Worm (Caenorhabditis elegans) whole organism, L4 larva: ENCODE measurements around the gene F58B4.2.
A peak's percentile ranks its signal among the peaks of the same experiment; 100 is the strongest.

Experiments used
- F10B5.3 ChIP-seq: sonication (generic microtip); optimal IDR thresholded peaks from 2 replicates; lab custom pipeline; 2016; ENCODE audit warnings: mild to moderate bottlenecking, missing genetic modification characterization, missing compliant biosample characterization
- F37D6.2 ChIP-seq: sonication (generic microtip); optimal IDR thresholded peaks from 2 replicates; lab custom pipeline; 2016; ENCODE audit warnings: mild to moderate bottlenecking, missing genetic modification characterization, missing compliant biosample characterization
- F44E2.7 ChIP-seq: fragments of 200-800 bp; sonication (Bioruptor generic); IDR thresholded peaks from 2 replicates; pipeline ENCODE4 v2.1.2; 2022; ENCODE audit warnings: missing genetic modification characterization, missing compliant biosample characterization
- Y48G9A.11 ChIP-seq: fragments of 200-800 bp; sonication (Bioruptor generic); IDR thresholded peaks from 2 replicates; pipeline ENCODE4 v1.3.6; 2022; ENCODE audit warnings: missing genetic modification reagents, missing genetic modification characterization, missing compliant biosample characterization
- Y75B8A.6 ChIP-seq: fragments of 200-800 bp; sonication (Bioruptor generic); IDR thresholded peaks from 2 replicates; pipeline ENCODE4 v1.3.6; 2022; ENCODE audit warnings: missing genetic modification reagents, missing genetic modification characterization, missing compliant biosample characterization
- ZK337.2 ChIP-seq: fragments of 200-800 bp; sonication (Bioruptor generic); IDR thresholded peaks from 2 replicates; pipeline ENCODE4 v1.3.6; 2022; ENCODE audit warnings: missing genetic modification reagents, missing genetic modification characterization, missing compliant biosample characterization
- ZK546.5 ChIP-seq, 2 experiments: sonication (generic microtip); optimal IDR thresholded peaks; 2 replicates each; lab custom pipeline; 2017; ENCODE audit warnings: missing biosample characterization in 2 of 2, missing genetic modification characterization in 2 of 2
- aly-2 ChIP-seq: sonication (generic microtip); optimal IDR thresholded peaks from 2 replicates; lab custom pipeline; 2018; ENCODE audit warnings: missing biosample characterization, missing genetic modification characterization
- arid-1 ChIP-seq: fragments of 200-800 bp; sonication (Bioruptor generic); conservative IDR thresholded peaks from 2 replicates; pipeline ENCODE4 v1.3.6; 2022; ENCODE audit warnings: missing genetic modification reagents, missing genetic modification characterization, missing compliant biosample characterization
- ceh-28 ChIP-seq: fragments of 150-350 bp; optimal IDR thresholded peaks from 2 replicates; lab custom pipeline; 2014; ENCODE audit warnings: missing biosample characterization, missing genetic modification reagents, missing genetic modification characterization
- ceh-44 ChIP-seq: fragments of 200-800 bp; sonication (Bioruptor generic); IDR thresholded peaks from 2 replicates; pipeline ENCODE4 v1.3.6; 2022; ENCODE audit warnings: missing genetic modification reagents, missing genetic modification characterization, missing compliant biosample characterization
- daf-19 ChIP-seq: fragments of 200-800 bp; sonication (Bioruptor generic); conservative IDR thresholded peaks from 2 replicates; pipeline ENCODE4 v1.3.6; 2022; ENCODE audit warnings: missing genetic modification characterization, missing compliant biosample characterization
- daf-8 ChIP-seq: fragments of 200-800 bp; sonication (Bioruptor generic); IDR thresholded peaks from 2 replicates; pipeline ENCODE4 v1.3.6; 2022; ENCODE audit warnings: missing genetic modification characterization, missing compliant biosample characterization
- dpl-1 ChIP-seq: fragments of 150-350 bp; optimal IDR thresholded peaks from 2 replicates; lab custom pipeline; 2014; ENCODE audit warnings: missing biosample characterization, missing genetic modification reagents, missing genetic modification characterization
- duxl-1 ChIP-seq: sonication (generic microtip); optimal IDR thresholded peaks from 2 replicates; lab custom pipeline; 2016; ENCODE audit warnings: mild to moderate bottlenecking, missing genetic modification characterization, moderate library complexity, missing compliant biosample characterization; ENCODE audit not compliant: poor library complexity
- egl-43 ChIP-seq: fragments of 200-800 bp; sonication (Bioruptor generic); IDR thresholded peaks from 2 replicates; pipeline ENCODE4 v1.3.6; 2022; ENCODE audit warnings: missing genetic modification reagents, missing genetic modification characterization, missing compliant biosample characterization
- fos-1 ChIP-seq: fragments of 150-350 bp; optimal IDR thresholded peaks from 2 replicates; lab custom pipeline; 2014; ENCODE audit warnings: missing biosample characterization, missing genetic modification characterization
- gei-8 ChIP-seq: fragments of 200-800 bp; sonication (Bioruptor generic); optimal IDR thresholded peaks from 2 replicates; lab custom pipeline; 2018; ENCODE audit warnings: mild to moderate bottlenecking, missing genetic modification characterization, missing compliant biosample characterization
- hlh-11 ChIP-seq: fragments of 200-800 bp; sonication (Bioruptor generic); optimal IDR thresholded peaks from 2 replicates; lab custom pipeline; 2018; ENCODE audit warnings: mild to moderate bottlenecking, missing genetic modification characterization, missing compliant biosample characterization
- lim-7 ChIP-seq: fragments of 200-800 bp; sonication (Bioruptor generic); IDR thresholded peaks from 2 replicates; pipeline ENCODE4 v1.3.6; 2022; ENCODE audit warnings: missing genetic modification characterization, missing compliant biosample characterization
- lin-13 ChIP-seq: fragments of 150-350 bp; optimal IDR thresholded peaks from 2 replicates; lab custom pipeline; 2014; ENCODE audit warnings: missing biosample characterization, missing genetic modification reagents, missing genetic modification characterization
- lin-29 ChIP-seq: fragments of 200-800 bp; sonication (Bioruptor generic); IDR thresholded peaks from 2 replicates; pipeline ENCODE4 v1.3.6; 2022; ENCODE audit warnings: missing genetic modification reagents, missing genetic modification characterization, missing compliant biosample characterization
- lin-38 ChIP-seq: fragments of 200-800 bp; sonication (Bioruptor generic); IDR thresholded peaks from 2 replicates; pipeline ENCODE4 v1.3.6; 2022; ENCODE audit warnings: missing genetic modification reagents, missing genetic modification characterization, missing compliant biosample characterization
- lir-3 ChIP-seq: sonication (generic microtip); optimal IDR thresholded peaks from 2 replicates; lab custom pipeline; 2016; ENCODE audit warnings: mild to moderate bottlenecking, missing genetic modification characterization, missing compliant biosample characterization
- madf-5 ChIP-seq, 2 experiments: fragments of 200-800 bp; sonication (Bioruptor generic); IDR thresholded peaks; 2 replicates each; pipeline ENCODE4 v1.3.6; 2022; ENCODE audit warnings: missing compliant biosample characterization in 2 of 2, missing genetic modification characterization in 2 of 2
- madf-9 ChIP-seq: fragments of 200-800 bp; sonication (Bioruptor generic); conservative IDR thresholded peaks from 2 replicates; pipeline ENCODE4 v1.3.6; 2022; ENCODE audit warnings: missing genetic modification reagents, missing genetic modification characterization, missing compliant biosample characterization
- mep-1 ChIP-seq: fragments of 150-350 bp; sonication (generic microtip); optimal IDR thresholded peaks from 3 replicates; lab custom pipeline; 2014; ENCODE audit warnings: missing biosample characterization, missing genetic modification characterization
- mes-2 ChIP-seq: sonication (generic microtip); optimal IDR thresholded peaks from 2 replicates; lab custom pipeline; 2016; ENCODE audit warnings: missing genotype, mild to moderate bottlenecking, missing genetic modification characterization, missing compliant biosample characterization; ENCODE audit not compliant: poor library complexity, severe bottlenecking
- mxl-3 ChIP-seq: fragments of 200-800 bp; sonication (Bioruptor generic); optimal IDR thresholded peaks from 2 replicates; lab custom pipeline; 2018; ENCODE audit warnings: mild to moderate bottlenecking, missing genetic modification characterization, missing compliant biosample characterization
- nhr-237 ChIP-seq: sonication (generic microtip); optimal IDR thresholded peaks from 2 replicates; lab custom pipeline; 2017; ENCODE audit warnings: missing biosample characterization, missing genetic modification characterization
- nhr-25 ChIP-seq: sonication (generic microtip); optimal IDR thresholded peaks from 2 replicates; lab custom pipeline; 2017; ENCODE audit warnings: missing genetic modification characterization, mild to moderate bottlenecking, missing compliant biosample characterization, antibody characterized with exemption, moderate library complexity, borderline replicate concordance; ENCODE audit not compliant: insufficient read depth
- nhr-41 ChIP-seq: fragments of 200-800 bp; sonication (Bioruptor generic); IDR thresholded peaks from 2 replicates; pipeline ENCODE4 v1.3.6; 2022; ENCODE audit warnings: missing genetic modification reagents, missing genetic modification characterization, missing compliant biosample characterization
- nhr-76 ChIP-seq: fragments of 150-350 bp; optimal IDR thresholded peaks from 2 replicates; lab custom pipeline; 2014; ENCODE audit warnings: missing biosample characterization, missing genetic modification characterization
- nhr-77 ChIP-seq: fragments of 150-350 bp; optimal IDR thresholded peaks from 2 replicates; lab custom pipeline; 2014; ENCODE audit warnings: missing biosample characterization, missing genetic modification characterization
- pha-4 ChIP-seq, 2 experiments: fragments of 150-350 bp in 1 of 2; fragments of 200-800 bp in 1 of 2; sonication (Bioruptor generic) in 1 of 2; IDR thresholded peaks in 1 of 2; optimal IDR thresholded peaks in 1 of 2; 2 replicates each; pipeline versions ENCODE4 v1.3.6 to Lab custom; 2014 to 2022; ENCODE audit warnings: missing genetic modification characterization in 2 of 2, missing genetic modification reagents in 2 of 2, missing biosample characterization in 1 of 2, missing compliant biosample characterization in 1 of 2
- rbr-2 ChIP-seq: sonication (generic microtip); optimal IDR thresholded peaks from 2 replicates; lab custom pipeline; 2016; ENCODE audit warnings: missing genotype, missing genetic modification characterization, missing compliant biosample characterization
- saeg-2 ChIP-seq: fragments of 200-800 bp; sonication (Bioruptor generic); IDR thresholded peaks from 2 replicates; pipeline ENCODE4 v1.3.6; 2022; ENCODE audit warnings: missing genetic modification reagents, missing genetic modification characterization, missing compliant biosample characterization
- sdz-12 ChIP-seq: fragments of 200-800 bp; sonication (Bioruptor generic); optimal IDR thresholded peaks from 2 replicates; lab custom pipeline; 2018; ENCODE audit warnings: mild to moderate bottlenecking, missing genetic modification characterization, missing compliant biosample characterization
- set-16 ChIP-seq: fragments of 200-800 bp; sonication (Bioruptor generic); IDR thresholded peaks from 2 replicates; pipeline ENCODE4 v1.3.6; 2022; ENCODE audit warnings: missing genetic modification reagents, missing genetic modification characterization, missing compliant biosample characterization
- snpc-1.2 ChIP-seq: fragments of 200-800 bp; sonication (Bioruptor generic); IDR thresholded peaks from 2 replicates; pipeline ENCODE4 v1.3.6; 2022; ENCODE audit warnings: missing genetic modification reagents, missing genetic modification characterization, missing compliant biosample characterization
- spr-3 ChIP-seq: fragments of 200-800 bp; sonication (Bioruptor generic); optimal IDR thresholded peaks from 2 replicates; lab custom pipeline; 2018; ENCODE audit warnings: mild to moderate bottlenecking, missing genetic modification characterization, missing compliant biosample characterization
- tra-1 ChIP-seq: fragments of 200-800 bp; sonication (Bioruptor generic); IDR thresholded peaks from 2 replicates; pipeline ENCODE4 v1.3.6; 2022; ENCODE audit warnings: missing genetic modification reagents, missing genetic modification characterization, missing compliant biosample characterization
- unc-39 ChIP-seq: sonication (generic microtip); optimal IDR thresholded peaks from 2 replicates; lab custom pipeline; 2017; ENCODE audit warnings: missing biosample characterization, missing genetic modification characterization
- unc-62 ChIP-seq, 3 experiments: fragments of 150-350 bp in 1 of 3; sonication (generic microtip); optimal IDR thresholded peaks in 2 of 3; peaks in 1 of 3; 1 replicate in 1 of 3; 2 replicates in 2 of 3; lab custom pipeline; 2014 to 2017; ENCODE audit warnings: missing biosample characterization in 3 of 3, missing genetic modification characterization in 3 of 3, missing genetic modification reagents in 3 of 3, missing genotype in 1 of 3
- zip-11 ChIP-seq: fragments of 200-800 bp; sonication (Bioruptor generic); IDR thresholded peaks from 2 replicates; pipeline ENCODE4 v1.3.6; 2022; ENCODE audit warnings: missing genetic modification characterization, missing compliant biosample characterization
- zip-2 ChIP-seq: fragments of 150-350 bp; optimal IDR thresholded peaks from 2 replicates; lab custom pipeline; 2014; ENCODE audit warnings: missing biosample characterization, missing genetic modification characterization
- ztf-11 ChIP-seq: fragments of 150-350 bp; optimal IDR thresholded peaks from 2 replicates; lab custom pipeline; 2014; ENCODE audit warnings: missing biosample characterization, missing genetic modification characterization

Gene F58B4.2

ce11 chrV:10967594-10968273, 49.5 kb upstream of the F58B4.2 start (continued):
- TF ChIP-seq madf-5 (GFP tag; IDR thresholded peaks at IDR 0.05; lab: Robert Waterston, UW) = 0 out of 4 replicates have a peak, but pooled peaks of 1 of the 2 experiments have one; percentile 39
- no peak for TF ChIP-seq ZK546.5 (tag; optimal IDR thresholded peaks at IDR 0.05; lab: Kevin White, UChicago)
- no peak for TF ChIP-seq nhr-25 (tag; lab: Kevin White, UChicago)
- no peak for TF ChIP-seq ZK337.2 (GFP tag; lab: Robert Waterston, UW)
- TF ChIP-seq aly-2 (tag; lab: Kevin White, UChicago) = no peak
- TF ChIP-seq Y48G9A.11 (GFP tag; lab: Robert Waterston, UW) = 0 out of 2 replicates have a peak, but pooled peaks have one; percentile 42
- no peak for TF ChIP-seq mep-1 (tag; lab: Kevin White, UChicago)
- TF ChIP-seq tra-1 = peak; percentile 89

- TF ChIP-seq F44E2.7 (GFP tag; lab: Robert Waterston, UW) = no peak
- TF ChIP-seq hlh-11 (tag; lab: Kevin White, UChicago) = no peak
- TF ChIP-seq madf-5 (GFP tag; IDR thresholded peaks at IDR 0.05; lab: Robert Waterston, UW) = 0 out of 4 replicates have a peak, but pooled peaks of 1 of the 2 experiments have one; percentile 48
- TF ChIP-seq Y48G9A.11 (GFP tag; lab: Robert Waterston, UW) = no peak
- TF ChIP-seq lir-3 (tag; lab: Kevin White, UChicago) = no peak
- TF ChIP-seq gei-8 (GFP tag; lab: Kevin White, UChicago) = no peak
- no peak for TF ChIP-seq mxl-3 (GFP tag; lab: Kevin White, UChicago)
- no peak for TF ChIP-seq daf-8 (GFP tag; lab: Robert Waterston, UW)
- TF ChIP-seq zip-11 (GFP tag; lab: Robert Waterston, UW) = no peak
- TF ChIP-seq egl-43 (GFP tag; lab: Robert Waterston, UW) = 0 out of 2 replicates have a peak, but pooled peaks have one; percentile 44
- TF ChIP-seq daf-19 (GFP tag; lab: Robert Waterston, UW) = no peak
- TF ChIP-seq fos-1 = no peak
- TF ChIP-seq saeg-2 (GFP tag; lab: Robert Waterston, UW) = no peak
- TF ChIP-seq dpl-1 (GFP tag; lab: Kevin White, UChicago) = no peak
- TF ChIP-seq duxl-1 = no peak
- TF ChIP-seq lin-29 (GFP tag; lab: Robert Waterston, UW) = no peak
- TF ChIP-seq snpc-1.2 (GFP tag; lab: Robert Waterston, UW) = no peak
- no peak for TF ChIP-seq unc-62 (GFP tag; optimal IDR thresholded peaks at IDR 0.05 in 1 of 2; lab: Kevin White, UChicago)
- no peak for TF ChIP-seq unc-62 (tag; optimal IDR thresholded peaks at IDR 0.05; lab: Kevin White, UChicago)
- no peak for TF ChIP-seq zip-2 (tag; lab: Kevin White, UChicago)
- TF ChIP-seq set-16 (GFP tag; lab: Robert Waterston, UW) = peak; percentile 54
- TF ChIP-seq spr-3 (GFP tag; lab: Kevin White, UChicago) = no peak
- TF ChIP-seq nhr-41 (GFP tag; lab: Robert Waterston, UW) = no peak
- no peak for TF ChIP-seq nhr-77 (tag; lab: Kevin White, UChicago)
- no peak for TF ChIP-seq lin-13
- TF ChIP-seq ceh-28 = no peak
- TF ChIP-seq F10B5.3 (tag; lab: Kevin White, UChicago) = no peak
- no peak for TF ChIP-seq pha-4 (GFP tag; IDR thresholded peaks at IDR 0.05; lab: Robert Waterston, UW)
- no peak for TF ChIP-seq pha-4 (tag; optimal IDR thresholded peaks at IDR 0.05; lab: Kevin White, UChicago)
- no peak for TF ChIP-seq arid-1 (GFP tag; lab: Robert Waterston, UW)
- peak; percentile 44 for TF ChIP-seq lin-38 (GFP tag; lab: Robert Waterston, UW)
- TF ChIP-seq madf-9 (GFP tag; lab: Robert Waterston, UW) = no peak
- TF ChIP-seq rbr-2 (tag; lab: Kevin White, UChicago) = no peak
- TF ChIP-seq ceh-44 (GFP tag; lab: Robert Waterston, UW) = no peak
- TF ChIP-seq Y75B8A.6 (GFP tag; lab: Robert Waterston, UW) = no peak
- no peak for TF ChIP-seq lim-7 (GFP tag; lab: Robert Waterston, UW)
- no peak for TF ChIP-seq nhr-76 (tag; lab: Kevin White, UChicago)
- no peak for TF ChIP-seq ztf-11 (tag; lab: Kevin White, UChicago)
- TF ChIP-seq sdz-12 (GFP tag; lab: Kevin White, UChicago) = peak; percentile 34
- no peak for TF ChIP-seq aly-2 (tag; lab: Kevin White, UChicago)
- TF ChIP-seq unc-39 (tag; lab: Kevin White, UChicago) = no peak
- no peak for TF ChIP-seq nhr-237 (tag; lab: Kevin White, UChicago)
- TF ChIP-seq mes-2 = no peak
- TF ChIP-seq F37D6.2 (tag; lab: Kevin White, UChicago) = no peak
Measured at ce11 chrV:10966874-10967273, 48.6 kb upstream of the F58B4.2 start.
